Worm (Caenorhabditis elegans) whole organism, L1 larva: ENCODE results near the gene F13H10.3.

Experiments
- ama-1 ChIP-seq: fragments of 150-350 bp; optimal IDR thresholded peaks from 2 replicates; lab custom pipeline; 2014
- elt-2 ChIP-seq: sonication (generic microtip); optimal IDR thresholded peaks from 2 replicates; lab custom pipeline; 2016; ENCODE audit warnings: missing genetic modification characterization, mild to moderate bottlenecking, inconsistent platforms, missing compliant biosample characterization, missing genetic modification reagents
- nhr-11 ChIP-seq: fragments of 150-350 bp; optimal IDR thresholded peaks from 2 replicates; lab custom pipeline; 2014; ENCODE audit warnings: missing biosample characterization, missing genetic modification characterization
- nhr-28 ChIP-seq: fragments of 150-350 bp; optimal IDR thresholded peaks from 2 replicates; lab custom pipeline; 2014; ENCODE audit warnings: missing biosample characterization, missing genetic modification characterization
- snpc-4 ChIP-seq: fragments of 150-350 bp; optimal IDR thresholded peaks from 2 replicates; lab custom pipeline; 2014; ENCODE audit warnings: missing biosample characterization, missing genetic modification characterization
- unc-30 ChIP-seq: sonication (generic microtip); optimal IDR thresholded peaks from 2 replicates; lab custom pipeline; 2017; ENCODE audit warnings: missing biosample characterization, missing genetic modification characterization
- unc-86 ChIP-seq: sonication (generic microtip); optimal IDR thresholded peaks from 2 replicates; lab custom pipeline; 2016; ENCODE audit warnings: missing genetic modification characterization, missing compliant biosample characterization
- vab-15 ChIP-seq: sonication (generic microtip); optimal IDR thresholded peaks from 2 replicates; lab custom pipeline; 2017; ENCODE audit warnings: missing genotype, mild to moderate bottlenecking, missing genetic modification characterization, missing compliant biosample characterization

DNA sequence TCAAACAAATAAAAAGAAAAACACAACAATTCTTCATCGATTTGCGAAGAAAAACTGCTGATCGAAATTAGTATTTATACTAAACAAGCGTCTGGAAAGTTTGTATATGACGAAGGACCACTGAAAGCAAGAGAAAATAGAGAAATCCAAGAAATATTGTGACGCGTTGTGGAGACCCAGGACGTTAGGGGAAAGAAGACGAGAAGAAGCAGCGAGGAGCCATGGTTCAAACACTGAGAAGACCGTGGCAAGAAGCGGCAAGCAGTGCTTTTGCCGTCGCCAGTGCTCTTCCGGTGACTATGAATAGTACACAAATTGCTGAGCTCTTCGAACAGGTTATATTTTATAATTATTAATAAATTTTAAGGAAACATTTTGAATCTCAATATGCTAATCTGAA lies 22.9 kb upstream of the F13H10.3 start:
- no peak for TF ChIP-seq snpc-4
- no peak for TF ChIP-seq vab-15 (tag; lab: Kevin White, UChicago)
- TF ChIP-seq elt-2 (tag; lab: Kevin White, UChicago) = no peak
- TF ChIP-seq ama-1 = no peak
- no peak for TF ChIP-seq unc-86
- TF ChIP-seq unc-30 (tag; lab: Kevin White, UChicago) = no peak
- TF ChIP-seq nhr-28 (tag; lab: Kevin White, UChicago) = no peak
- TF ChIP-seq nhr-11 (tag; lab: Kevin White, UChicago) = no peak
